Worm (Caenorhabditis elegans) whole organism, L1 larva: Measurements from ENCODE around the gene C50E10.2.

Source experiments
- C04F5.9 ChIP-seq: sonication (generic microtip); optimal IDR thresholded peaks from 2 replicates; lab custom pipeline; 2016; ENCODE audit warnings: missing genetic modification characterization, missing compliant biosample characterization
- C16A3.4 ChIP-seq: fragments of 150-350 bp; optimal IDR thresholded peaks from 2 replicates; lab custom pipeline; 2014; ENCODE audit warnings: missing biosample characterization, missing genetic modification characterization
- F16B12.6 ChIP-seq: fragments of 150-350 bp; optimal IDR thresholded peaks from 2 replicates; lab custom pipeline; 2014; ENCODE audit warnings: missing biosample characterization, missing genetic modification characterization
- Y116A8C.19 ChIP-seq: sonication (generic microtip); optimal IDR thresholded peaks from 2 replicates; lab custom pipeline; 2016; ENCODE audit warnings: missing compliant biosample characterization, missing genetic modification characterization, borderline replicate concordance
- aly-2 ChIP-seq: fragments of 150-350 bp; optimal IDR thresholded peaks from 2 replicates; lab custom pipeline; 2014; ENCODE audit warnings: missing biosample characterization, missing genetic modification characterization
- blmp-1 ChIP-seq: fragments of 150-350 bp; optimal IDR thresholded peaks from 2 replicates; lab custom pipeline; 2014; ENCODE audit warnings: missing biosample characterization, missing genetic modification characterization
- ceh-82 ChIP-seq, 3 experiments: fragments of 150-350 bp in 1 of 3; sonication (generic microtip) in 2 of 3; optimal IDR thresholded peaks; 2 replicates each; lab custom pipeline; 2014 to 2017; ENCODE audit warnings: missing biosample characterization in 3 of 3, missing genetic modification characterization in 3 of 3
- ceh-88 ChIP-seq: fragments of 200-800 bp; sonication (Bioruptor generic); IDR thresholded peaks from 2 replicates; pipeline ENCODE4 v1.3.6; 2022; ENCODE audit warnings: missing genetic modification characterization, missing compliant biosample characterization
- dsc-1 ChIP-seq: sonication (generic microtip); optimal IDR thresholded peaks from 2 replicates; lab custom pipeline; 2016; ENCODE audit warnings: mild to moderate bottlenecking, missing genetic modification characterization, missing compliant biosample characterization
- efl-1 ChIP-seq, 4 experiments: fragments of 150-350 bp; optimal IDR thresholded peaks in 3 of 4; peaks in 1 of 4; 1 replicate in 1 of 4; 2 replicates in 3 of 4; lab custom pipeline; 2014; ENCODE audit warnings: missing biosample characterization in 2 of 4, missing genetic modification characterization in 2 of 4, missing genetic modification reagents in 2 of 4
- egl-13 ChIP-seq: sonication (generic microtip); optimal IDR thresholded peaks from 2 replicates; lab custom pipeline; 2016; ENCODE audit warnings: missing genotype, missing genetic modification reagents, missing genetic modification characterization, missing compliant biosample characterization
- egl-27 ChIP-seq, 2 experiments: fragments of 150-350 bp in 1 of 2; sonication (generic microtip); optimal IDR thresholded peaks; 3 replicates each; lab custom pipeline; 2017 to 2018; ENCODE audit warnings: missing biosample characterization in 2 of 2, missing genetic modification characterization in 2 of 2, missing genetic modification reagents in 2 of 2
- ets-5 ChIP-seq: fragments of 200-800 bp; sonication (Bioruptor generic); IDR thresholded peaks from 2 replicates; pipeline ENCODE4 v1.3.6; 2022; ENCODE audit warnings: missing genetic modification characterization, missing compliant biosample characterization
- fkh-4 ChIP-seq: sonication (generic microtip); optimal IDR thresholded peaks from 2 replicates; lab custom pipeline; 2016; ENCODE audit warnings: missing compliant biosample characterization, missing genetic modification characterization, borderline replicate concordance
- fkh-8 ChIP-seq: sonication (generic microtip); optimal IDR thresholded peaks from 2 replicates; lab custom pipeline; 2016; ENCODE audit warnings: mild to moderate bottlenecking, missing genetic modification characterization, missing compliant biosample characterization
- jun-1 ChIP-seq: fragments of 150-350 bp; optimal IDR thresholded peaks from 2 replicates; lab custom pipeline; 2014; ENCODE audit warnings: missing biosample characterization, missing genetic modification reagents, missing genetic modification characterization
- lin-14 ChIP-seq: fragments of 200-800 bp; sonication (Bioruptor generic); optimal IDR thresholded peaks from 2 replicates; lab custom pipeline; 2018; ENCODE audit warnings: mild to moderate bottlenecking, missing genetic modification characterization, moderate library complexity, missing compliant biosample characterization
- lin-15B ChIP-seq: fragments of 150-350 bp; sonication (generic microtip); optimal IDR thresholded peaks from 3 replicates; lab custom pipeline; 2014; ENCODE audit warnings: missing biosample characterization, missing genetic modification characterization
- lin-35 ChIP-seq, 2 experiments: fragments of 150-350 bp; optimal IDR thresholded peaks; 2 replicates each; lab custom pipeline; 2014; ENCODE audit warnings: missing biosample characterization in 2 of 2, missing genetic modification characterization in 2 of 2, missing genetic modification reagents in 2 of 2
- lin-39 ChIP-seq: fragments of 150-350 bp; optimal IDR thresholded peaks from 2 replicates; lab custom pipeline; 2014; ENCODE audit warnings: missing biosample characterization, missing genetic modification reagents, missing genetic modification characterization
- lir-3 ChIP-seq: sonication (generic microtip); optimal IDR thresholded peaks from 2 replicates; lab custom pipeline; 2016; ENCODE audit warnings: mild to moderate bottlenecking, missing genetic modification characterization, moderate library complexity, missing compliant biosample characterization; ENCODE audit not compliant: poor library complexity
- mef-2 ChIP-seq: fragments of 150-350 bp; optimal IDR thresholded peaks from 2 replicates; lab custom pipeline; 2014; ENCODE audit warnings: missing biosample characterization, missing genetic modification characterization
- nhr-19 ChIP-seq: fragments of 200-800 bp; sonication (Bioruptor generic); conservative IDR thresholded peaks from 2 replicates; pipeline ENCODE4 v1.3.6; 2022; ENCODE audit warnings: missing genetic modification characterization, missing compliant biosample characterization
- nhr-20 ChIP-seq: sonication (generic microtip); optimal IDR thresholded peaks from 2 replicates; lab custom pipeline; 2016; ENCODE audit warnings: mild to moderate bottlenecking, missing genetic modification characterization, missing compliant biosample characterization
- nhr-237 ChIP-seq: fragments of 150-350 bp; optimal IDR thresholded peaks from 2 replicates; lab custom pipeline; 2014; ENCODE audit warnings: missing biosample characterization, missing genetic modification characterization
- nhr-28 ChIP-seq: fragments of 150-350 bp; optimal IDR thresholded peaks from 2 replicates; lab custom pipeline; 2014; ENCODE audit warnings: missing biosample characterization, missing genetic modification characterization
- nhr-71 ChIP-seq: sonication (generic microtip); optimal IDR thresholded peaks from 2 replicates; lab custom pipeline; 2016; ENCODE audit warnings: mild to moderate bottlenecking, missing genetic modification characterization, moderate library complexity, missing compliant biosample characterization
- nhr-76 ChIP-seq: sonication (generic microtip); optimal IDR thresholded peaks from 2 replicates; lab custom pipeline; 2017; ENCODE audit warnings: missing biosample characterization, missing genetic modification characterization
- nhr-77 ChIP-seq: fragments of 150-350 bp; optimal IDR thresholded peaks from 2 replicates; lab custom pipeline; 2014; ENCODE audit warnings: missing biosample characterization, missing genetic modification characterization
- nhr-84 ChIP-seq: sonication (generic microtip); optimal IDR thresholded peaks from 2 replicates; lab custom pipeline; 2017; ENCODE audit warnings: missing biosample characterization, missing genetic modification characterization
- nhr-85 ChIP-seq: sonication (generic microtip); peaks from one replicate; lab custom pipeline; 2016; ENCODE audit warnings: missing genetic modification characterization, inconsistent platforms, missing compliant biosample characterization
- nhr-90 ChIP-seq: sonication (generic microtip); optimal IDR thresholded peaks from 2 replicates; lab custom pipeline; 2016; ENCODE audit warnings: mild to moderate bottlenecking, missing genetic modification characterization, missing compliant biosample characterization; ENCODE audit not compliant: poor library complexity
- pqm-1 ChIP-seq: sonication (generic microtip); optimal IDR thresholded peaks from 3 replicates; lab custom pipeline; 2017; ENCODE audit warnings: missing biosample characterization, missing genetic modification characterization
- snpc-4 ChIP-seq: fragments of 150-350 bp; optimal IDR thresholded peaks from 2 replicates; lab custom pipeline; 2014; ENCODE audit warnings: missing biosample characterization, missing genetic modification characterization
- sox-4 ChIP-seq: sonication (generic microtip); optimal IDR thresholded peaks from 2 replicates; lab custom pipeline; 2016; ENCODE audit warnings: missing genetic modification characterization, missing compliant biosample characterization
- sup-37 ChIP-seq: fragments of 200-800 bp; sonication (Bioruptor generic); optimal IDR thresholded peaks from 2 replicates; lab custom pipeline; 2018; ENCODE audit warnings: mild to moderate bottlenecking, missing genetic modification characterization, missing compliant biosample characterization
- tlp-1 ChIP-seq: fragments of 150-350 bp; optimal IDR thresholded peaks from 2 replicates; lab custom pipeline; 2014; ENCODE audit warnings: missing biosample characterization, missing genetic modification characterization
- vab-15 ChIP-seq: sonication (generic microtip); optimal IDR thresholded peaks from 2 replicates; lab custom pipeline; 2017; ENCODE audit warnings: missing genotype, mild to moderate bottlenecking, missing genetic modification characterization, missing compliant biosample characterization
- xbp-1 ChIP-seq: sonication (generic microtip); optimal IDR thresholded peaks from 2 replicates; lab custom pipeline; 2016; ENCODE audit warnings: missing genetic modification characterization, missing compliant biosample characterization
- zag-1 ChIP-seq: fragments of 150-350 bp; optimal IDR thresholded peaks from 2 replicates; lab custom pipeline; 2014; ENCODE audit warnings: missing biosample characterization, missing genetic modification characterization

Gene C50E10.2

ce11 chrII:12349866-12350265 is 40.4 kb upstream of the C50E10.2 start:
- TF ChIP-seq xbp-1 (tag; lab: Kevin White, UChicago), result no peak
- TF ChIP-seq pqm-1, result no peak
- no peak for TF ChIP-seq fkh-8 (tag; lab: Kevin White, UChicago)
- no peak for TF ChIP-seq egl-13 (tag; lab: Kevin White, UChicago)
- no peak for TF ChIP-seq nhr-84 (tag; lab: Kevin White, UChicago)
- no peak for TF ChIP-seq jun-1 (tag; lab: Kevin White, UChicago)
- TF ChIP-seq nhr-90 (tag; lab: Kevin White, UChicago), result no peak
- no peak for TF ChIP-seq nhr-71
- no peak for TF ChIP-seq nhr-85
- TF ChIP-seq nhr-77, result peak; percentile 44
- TF ChIP-seq zag-1, result no peak
- TF ChIP-seq nhr-20 (tag; lab: Kevin White, UChicago), result peak; percentile 7
- peak; percentile 37 for TF ChIP-seq lin-14 (GFP tag; lab: Kevin White, UChicago)
- TF ChIP-seq sup-37 (GFP tag; lab: Kevin White, UChicago), result peak; percentile 39
- TF ChIP-seq lin-35 (GFP tag; optimal IDR thresholded peaks at IDR 0.05; lab: Kevin White, UChicago), result peak in 1 of 2 experiments; percentile 33
- TF ChIP-seq, all 84 proteins: peak for 5

DNA sequence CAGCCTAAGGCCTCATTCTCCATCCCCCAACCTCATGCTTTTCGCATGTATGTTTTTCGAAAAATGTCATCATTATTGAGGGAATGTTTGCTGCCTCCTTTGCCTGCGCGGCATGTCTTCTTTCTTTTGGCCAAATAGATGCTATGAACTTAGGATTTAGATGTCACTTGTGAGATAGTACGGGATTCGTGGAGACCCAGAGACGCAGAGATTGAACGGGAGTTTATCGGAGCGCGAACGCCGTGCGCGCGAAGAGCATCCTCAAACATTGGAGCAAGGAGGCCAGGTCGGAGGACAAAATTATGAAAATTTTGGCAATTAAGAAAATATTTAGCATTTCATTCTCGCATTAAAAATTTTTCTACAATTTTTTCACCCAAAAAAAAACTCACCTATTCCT is 39.4 kb upstream of the C50E10.2 start:
- TF ChIP-seq lin-14 (GFP tag; lab: Kevin White, UChicago) (peak; percentile 14), sox-4 (no peak)

- TF ChIP-seq egl-27 (tag; optimal IDR thresholded peaks at IDR 0.05; lab: Kevin White, UChicago), result no peak
- TF ChIP-seq aly-2 (tag; lab: Kevin White, UChicago), result no peak
- no peak for TF ChIP-seq pqm-1
- no peak for TF ChIP-seq ceh-88 (GFP tag; lab: Robert Waterston, UW)
- TF ChIP-seq efl-1 (optimal IDR thresholded peaks at IDR 0.05; lab: Kevin White, UChicago), result no peak
- TF ChIP-seq efl-1 (GFP tag; optimal IDR thresholded peaks at IDR 0.05 in 1 of 2; lab: Kevin White, UChicago), result peak in 1 of 2 experiments; percentile 83
- TF ChIP-seq lin-14 (GFP tag; lab: Kevin White, UChicago), result peak; percentile 7
- 0 out of 2 replicates have a peak, but pooled peaks have one; percentile 59 for TF ChIP-seq ets-5 (GFP tag; lab: Robert Waterston, UW)
- no peak for TF ChIP-seq nhr-237 (tag; lab: Kevin White, UChicago)
- no peak for TF ChIP-seq nhr-19 (GFP tag; lab: Robert Waterston, UW)
- TF ChIP-seq tlp-1 (tag; lab: Kevin White, UChicago), result no peak
- TF ChIP-seq nhr-28 (tag; lab: Kevin White, UChicago), result no peak
- TF ChIP-seq C16A3.4 (tag; lab: Kevin White, UChicago), result no peak
- no peak for TF ChIP-seq nhr-76 (tag; lab: Kevin White, UChicago)
- no peak for TF ChIP-seq blmp-1 (tag; lab: Kevin White, UChicago)
- no peak for TF ChIP-seq lin-35 (GFP tag; optimal IDR thresholded peaks at IDR 0.05; lab: Kevin White, UChicago)
- TF ChIP-seq lir-3 (tag; lab: Kevin White, UChicago), result peak; percentile 19
- no peak for TF ChIP-seq F16B12.6 (tag; lab: Kevin White, UChicago)
- no peak for TF ChIP-seq Y116A8C.19
- TF ChIP-seq zag-1, result no peak
- no peak for TF ChIP-seq egl-13 (tag; lab: Kevin White, UChicago)
- TF ChIP-seq nhr-71, result no peak
- TF ChIP-seq lin-15B, result no peak
- TF ChIP-seq lin-39, result no peak
- TF ChIP-seq vab-15 (tag; lab: Kevin White, UChicago), result no peak
- TF ChIP-seq dsc-1 (tag; lab: Kevin White, UChicago), result peak; percentile 82
- no peak for TF ChIP-seq mef-2 (tag; lab: Kevin White, UChicago)
- TF ChIP-seq ceh-82 (tag; optimal IDR thresholded peaks at IDR 0.05; lab: Kevin White, UChicago), result no peak
- peak; percentile 74 for TF ChIP-seq fkh-4 (tag; lab: Kevin White, UChicago)
- no peak for TF ChIP-seq snpc-4 (tag; lab: Kevin White, UChicago)
- TF ChIP-seq C04F5.9, result no peak
Measured at ce11 chrII:12346289-12346989, 36.9 kb upstream of the C50E10.2 start.
